Worm (Caenorhabditis elegans): ENCODE data around the gene dsb-1.

ce11 chrIV:12427687-12428284 lies 19.1 kb downstream of the dsb-1 start:
- TF ChIP-seq saeg-2 (GFP tag; IDR thresholded peaks at IDR 0.05) (0 out of 2 replicates have a peak, but pooled peaks have one; percentile 36), egl-27 (tag; optimal IDR thresholded peaks at IDR 0.05) (no peak), lin-39 (tag; optimal IDR thresholded peaks at IDR 0.05) (no peak), ceh-82 (tag; optimal IDR thresholded peaks at IDR 0.05) (no peak), unc-62 (GFP tag; optimal IDR thresholded peaks at IDR 0.05 in 1 of 2) (no peak), unc-62 (tag; optimal IDR thresholded peaks at IDR 0.05) (no peak), nhr-42 (GFP tag; IDR thresholded peaks at IDR 0.05) (no peak), Y75B8A.6 (GFP tag; IDR thresholded peaks at IDR 0.05) (no peak), pha-4 (GFP tag; IDR thresholded peaks at IDR 0.05) (no peak; the same call in 1 of the 2 replicates), pha-4 (tag; optimal IDR thresholded peaks at IDR 0.05) (no peak), egl-43 (GFP tag; IDR thresholded peaks at IDR 0.05) (no peak), mdl-1 (tag; optimal IDR thresholded peaks at IDR 0.05) (no peak)
